Worm (Caenorhabditis elegans) whole organism, late embryonic: Measurements from ENCODE around the gene M151.10.

ENCODE experiments used
- C08G9.2 ChIP-seq: sonication (generic microtip); optimal IDR thresholded peaks from 2 replicates; lab custom pipeline; 2016; ENCODE audit warnings: mild to moderate bottlenecking, missing genetic modification characterization, moderate library complexity, missing compliant biosample characterization
- C38D4.7 ChIP-seq: fragments of 200-800 bp; sonication (Bioruptor generic); optimal IDR thresholded peaks from 2 replicates; lab custom pipeline; 2018; ENCODE audit warnings: mild to moderate bottlenecking, missing genetic modification characterization, moderate library complexity, missing compliant biosample characterization
- K09A11.1 ChIP-seq: sonication (generic microtip); optimal IDR thresholded peaks from 2 replicates; lab custom pipeline; 2017; ENCODE audit warnings: antibody characterized with exemption, mild to moderate bottlenecking, missing genetic modification characterization, missing compliant biosample characterization; ENCODE audit not compliant: insufficient read depth
- T23F11.4 ChIP-seq: fragments of 200-800 bp; sonication (Bioruptor generic); optimal IDR thresholded peaks from 2 replicates; lab custom pipeline; 2018; ENCODE audit warnings: mild to moderate bottlenecking, missing genetic modification characterization, missing compliant biosample characterization
- ahr-1 ChIP-seq: sonication (generic microtip); optimal IDR thresholded peaks from 2 replicates; lab custom pipeline; 2016; ENCODE audit warnings: missing genetic modification characterization, missing compliant biosample characterization
- ama-1 ChIP-seq: fragments of 150-350 bp; optimal IDR thresholded peaks from 2 replicates; lab custom pipeline; 2014
- ceh-18 ChIP-seq: sonication (generic microtip); optimal IDR thresholded peaks from 2 replicates; lab custom pipeline; 2016; ENCODE audit warnings: missing genetic modification characterization, missing compliant biosample characterization
- ceh-2 ChIP-seq: sonication (generic microtip); optimal IDR thresholded peaks from 2 replicates; lab custom pipeline; 2016; ENCODE audit warnings: missing genotype, missing genetic modification characterization, missing compliant biosample characterization
- ceh-22 ChIP-seq: sonication (generic microtip); optimal IDR thresholded peaks from 2 replicates; lab custom pipeline; 2017; ENCODE audit warnings: missing biosample characterization, missing genetic modification characterization
- ceh-30 ChIP-seq: fragments of 150-350 bp; optimal IDR thresholded peaks from 2 replicates; lab custom pipeline; 2014; ENCODE audit warnings: missing biosample characterization, missing genetic modification characterization
- ceh-34 ChIP-seq: sonication (generic microtip); optimal IDR thresholded peaks from 2 replicates; lab custom pipeline; 2016; ENCODE audit warnings: mild to moderate bottlenecking, missing genetic modification characterization, missing compliant biosample characterization
- ceh-45 ChIP-seq: fragments of 200-800 bp; sonication (Bioruptor generic); IDR thresholded peaks from 2 replicates; pipeline ENCODE4 v1.3.6; 2022; ENCODE audit warnings: missing genetic modification reagents, missing genetic modification characterization, missing compliant biosample characterization
- ceh-48 ChIP-seq: sonication (generic microtip); optimal IDR thresholded peaks from 2 replicates; lab custom pipeline; 2016; ENCODE audit warnings: missing genetic modification characterization, inconsistent platforms, missing compliant biosample characterization
- ceh-6 ChIP-seq: fragments of 200-800 bp; sonication (Bioruptor generic); optimal IDR thresholded peaks from 2 replicates; lab custom pipeline; 2018; ENCODE audit warnings: mild to moderate bottlenecking, missing genetic modification characterization, missing compliant biosample characterization
- ceh-9 ChIP-seq: sonication (generic microtip); optimal IDR thresholded peaks from 2 replicates; lab custom pipeline; 2016; ENCODE audit warnings: mild to moderate bottlenecking, missing genetic modification characterization, inconsistent platforms, missing compliant biosample characterization
- dve-1 ChIP-seq: sonication (generic microtip); optimal IDR thresholded peaks from 2 replicates; lab custom pipeline; 2017; ENCODE audit warnings: antibody characterized with exemption, mild to moderate bottlenecking, missing genetic modification characterization, missing compliant biosample characterization
- ets-4 ChIP-seq: sonication (generic microtip); optimal IDR thresholded peaks from 2 replicates; lab custom pipeline; 2016; ENCODE audit warnings: missing genetic modification characterization, missing compliant biosample characterization
- eyg-1 ChIP-seq: sonication (generic microtip); optimal IDR thresholded peaks from 2 replicates; lab custom pipeline; 2016; ENCODE audit warnings: missing genotype, missing genetic modification characterization, missing compliant biosample characterization
- fax-1 ChIP-seq: sonication (generic microtip); optimal IDR thresholded peaks from 2 replicates; lab custom pipeline; 2016; ENCODE audit warnings: missing genotype, missing genetic modification characterization, missing compliant biosample characterization
- fkh-6 ChIP-seq: sonication (generic microtip); optimal IDR thresholded peaks from 2 replicates; lab custom pipeline; 2016; ENCODE audit warnings: missing genetic modification characterization, missing compliant biosample characterization
- hlh-30 ChIP-seq: sonication (generic microtip); optimal IDR thresholded peaks from 2 replicates; lab custom pipeline; 2017; ENCODE audit warnings: antibody characterized with exemption, missing genetic modification characterization, missing compliant biosample characterization; ENCODE audit not compliant: insufficient read depth
- lim-6 ChIP-seq: sonication (generic microtip); optimal IDR thresholded peaks from 2 replicates; lab custom pipeline; 2016; ENCODE audit warnings: missing genetic modification characterization, missing compliant biosample characterization
- mec-3 ChIP-seq: sonication (generic microtip); optimal IDR thresholded peaks from 2 replicates; lab custom pipeline; 2016; ENCODE audit warnings: borderline replicate concordance, missing genetic modification characterization, missing compliant biosample characterization
- nfya-1 ChIP-seq: sonication (generic microtip); optimal IDR thresholded peaks from 2 replicates; lab custom pipeline; 2017; ENCODE audit warnings: missing genetic modification characterization, mild to moderate bottlenecking, missing compliant biosample characterization, antibody characterized with exemption, moderate library complexity
- odd-2 ChIP-seq: sonication (generic microtip); optimal IDR thresholded peaks from 2 replicates; lab custom pipeline; 2017; ENCODE audit warnings: antibody characterized with exemption, mild to moderate bottlenecking, missing genetic modification characterization, missing compliant biosample characterization
- pat-9 ChIP-seq: fragments of 200-800 bp; sonication (Bioruptor generic); optimal IDR thresholded peaks from 2 replicates; lab custom pipeline; 2018; ENCODE audit warnings: mild to moderate bottlenecking, missing genetic modification characterization, moderate library complexity, missing compliant biosample characterization
- pax-1 ChIP-seq: fragments of 150-350 bp; optimal IDR thresholded peaks from 2 replicates; lab custom pipeline; 2014; ENCODE audit warnings: missing biosample characterization, missing genetic modification characterization
- pha-2 ChIP-seq: sonication (generic microtip); optimal IDR thresholded peaks from 2 replicates; lab custom pipeline; 2017; ENCODE audit warnings: mild to moderate bottlenecking, missing genetic modification characterization, missing compliant biosample characterization
- pqm-1 ChIP-seq: sonication (generic microtip); optimal IDR thresholded peaks from 2 replicates; lab custom pipeline; 2016; ENCODE audit warnings: missing genetic modification characterization, missing compliant biosample characterization
- pros-1 ChIP-seq: fragments of 150-350 bp; optimal IDR thresholded peaks from 2 replicates; lab custom pipeline; 2014; ENCODE audit warnings: missing biosample characterization, missing genetic modification reagents, missing genetic modification characterization
- ref-2 ChIP-seq: sonication (generic microtip); optimal IDR thresholded peaks from 2 replicates; lab custom pipeline; 2016; ENCODE audit warnings: missing genetic modification characterization, missing compliant biosample characterization
- sox-2 ChIP-seq: fragments of 200-800 bp; sonication (Bioruptor generic); IDR thresholded peaks from 2 replicates; pipeline ENCODE4 v1.3.6; 2022; ENCODE audit warnings: missing genetic modification reagents, missing genetic modification characterization, missing compliant biosample characterization
- syd-9 ChIP-seq: sonication (generic microtip); optimal IDR thresholded peaks from 2 replicates; lab custom pipeline; 2016; ENCODE audit warnings: mild to moderate bottlenecking, missing genetic modification characterization, moderate library complexity, missing compliant biosample characterization
- tbx-7 ChIP-seq: sonication (generic microtip); optimal IDR thresholded peaks from 2 replicates; lab custom pipeline; 2016; ENCODE audit warnings: missing genotype, missing genetic modification characterization, missing compliant biosample characterization
- unc-3 ChIP-seq, 2 experiments: fragments of 200-800 bp in 1 of 2; sonication (Bioruptor generic) in 1 of 2; sonication (generic microtip) in 1 of 2; conservative IDR thresholded peaks in 1 of 2; optimal IDR thresholded peaks in 1 of 2; 2 replicates each; pipeline versions ENCODE4 v1.3.6 to Lab custom; 2016 to 2022; ENCODE audit warnings: missing compliant biosample characterization in 2 of 2, missing genetic modification characterization in 2 of 2, missing genetic modification reagents in 1 of 2
- unc-42 ChIP-seq: sonication (generic microtip); optimal IDR thresholded peaks from 2 replicates; lab custom pipeline; 2016; ENCODE audit warnings: missing genotype, missing genetic modification characterization, missing compliant biosample characterization
- unc-55 ChIP-seq: sonication (generic microtip); optimal IDR thresholded peaks from 2 replicates; lab custom pipeline; 2017; ENCODE audit warnings: missing biosample characterization, missing genetic modification reagents, missing genetic modification characterization
- unc-86 ChIP-seq: sonication (generic microtip); optimal IDR thresholded peaks from 2 replicates; lab custom pipeline; 2016; ENCODE audit warnings: missing genetic modification characterization, missing compliant biosample characterization

The M151.10 gene

DNA sequence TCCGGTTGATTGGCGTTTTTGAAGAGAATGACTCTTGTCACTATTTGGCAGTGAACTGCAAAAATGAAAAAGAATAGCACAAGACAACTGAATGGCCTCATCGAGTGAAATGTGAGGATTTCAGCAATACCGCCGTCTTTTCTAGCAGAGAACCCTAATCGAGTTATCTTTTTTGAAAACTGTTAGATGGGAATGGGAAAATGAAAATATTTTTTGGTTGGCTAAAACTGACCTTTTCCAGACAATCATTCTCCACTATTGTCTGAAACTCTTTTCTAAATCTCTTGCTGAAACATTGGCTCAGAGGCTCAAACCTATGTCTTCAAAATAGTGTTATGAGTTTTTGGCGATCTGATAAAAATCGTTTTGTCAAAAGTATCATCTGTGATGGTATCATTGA is at the start of gene M151.10:
Gene M151.10 (minus strand): TSS at position 101 of the 400 bp plus-strand sequence.
- TF ChIP-seq mec-3 (tag; lab: Kevin White, UChicago) (no peak), C38D4.7 (GFP tag; lab: Kevin White, UChicago) (no peak), syd-9 (tag; lab: Kevin White, UChicago) (no peak), ceh-45 (no peak), unc-3 (GFP tag; conservative IDR thresholded peaks at IDR 0.05; lab: Robert Waterston, UW) (no peak), unc-3 (tag; optimal IDR thresholded peaks at IDR 0.05; lab: Kevin White, UChicago) (no peak), pax-1 (tag; lab: Kevin White, UChicago) (no peak), pqm-1 (tag; lab: Kevin White, UChicago) (no peak), eyg-1 (no peak), sox-2 (GFP tag; lab: Robert Waterston, UW) (no peak), T23F11.4 (GFP tag; lab: Kevin White, UChicago) (no peak), tbx-7 (tag; lab: Kevin White, UChicago) (no peak), ama-1 (lab: Kevin White, UChicago) (no peak), ets-4 (tag; lab: Kevin White, UChicago) (no peak), nfya-1 (tag; lab: Kevin White, UChicago) (no peak), unc-55 (no peak), ceh-22 (tag; lab: Kevin White, UChicago) (no peak), dve-1 (tag; lab: Kevin White, UChicago) (no peak), ceh-48 (tag; lab: Kevin White, UChicago) (no peak), pros-1 (no peak), fax-1 (tag; lab: Kevin White, UChicago) (no peak)

DNA sequence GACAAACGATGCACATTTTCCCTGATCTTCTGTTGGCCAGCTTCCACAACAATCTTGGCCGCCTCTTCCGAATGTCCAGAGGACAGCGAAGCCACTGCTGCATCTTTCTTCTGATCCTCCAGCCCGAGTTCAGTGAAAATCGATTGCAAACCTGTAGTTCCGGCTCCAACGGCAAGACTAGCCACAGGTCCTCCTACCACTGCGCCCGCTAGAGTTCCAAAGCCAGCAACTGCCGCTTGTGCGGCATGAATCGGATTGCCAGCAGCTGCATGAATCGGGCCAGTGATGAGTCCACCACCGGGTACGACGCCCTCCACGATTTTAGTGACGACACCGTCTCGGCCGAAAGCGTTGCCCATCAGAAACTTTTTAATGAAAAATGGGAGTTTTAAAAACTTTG is 48.2 kb upstream of the M151.10 start, which contains the start of gene ifas-1:
Gene ifas-1 (minus strand): TSS at position 387 of the 400 bp plus-strand sequence.
- no peak for TF ChIP-seq pat-9 (tag; lab: Kevin White, UChicago)
- TF ChIP-seq unc-42: no peak
- TF ChIP-seq nfya-1 (tag; lab: Kevin White, UChicago): no peak
- no peak for TF ChIP-seq pax-1 (tag; lab: Kevin White, UChicago)
- TF ChIP-seq lim-6 (tag; lab: Kevin White, UChicago): no peak
- no peak for TF ChIP-seq T23F11.4 (GFP tag; lab: Kevin White, UChicago)
- TF ChIP-seq ref-2 (tag; lab: Kevin White, UChicago): no peak
- TF ChIP-seq K09A11.1 (tag; lab: Kevin White, UChicago): no peak
- no peak for TF ChIP-seq ahr-1 (tag; lab: Kevin White, UChicago)
- TF ChIP-seq fkh-6: no peak
- no peak for TF ChIP-seq ceh-6
- no peak for TF ChIP-seq ceh-9 (tag; lab: Kevin White, UChicago)
- no peak for TF ChIP-seq unc-3 (GFP tag; conservative IDR thresholded peaks at IDR 0.05; lab: Robert Waterston, UW)
- no peak for TF ChIP-seq unc-3 (tag; optimal IDR thresholded peaks at IDR 0.05; lab: Kevin White, UChicago)
- TF ChIP-seq mec-3 (tag; lab: Kevin White, UChicago): no peak

DNA sequence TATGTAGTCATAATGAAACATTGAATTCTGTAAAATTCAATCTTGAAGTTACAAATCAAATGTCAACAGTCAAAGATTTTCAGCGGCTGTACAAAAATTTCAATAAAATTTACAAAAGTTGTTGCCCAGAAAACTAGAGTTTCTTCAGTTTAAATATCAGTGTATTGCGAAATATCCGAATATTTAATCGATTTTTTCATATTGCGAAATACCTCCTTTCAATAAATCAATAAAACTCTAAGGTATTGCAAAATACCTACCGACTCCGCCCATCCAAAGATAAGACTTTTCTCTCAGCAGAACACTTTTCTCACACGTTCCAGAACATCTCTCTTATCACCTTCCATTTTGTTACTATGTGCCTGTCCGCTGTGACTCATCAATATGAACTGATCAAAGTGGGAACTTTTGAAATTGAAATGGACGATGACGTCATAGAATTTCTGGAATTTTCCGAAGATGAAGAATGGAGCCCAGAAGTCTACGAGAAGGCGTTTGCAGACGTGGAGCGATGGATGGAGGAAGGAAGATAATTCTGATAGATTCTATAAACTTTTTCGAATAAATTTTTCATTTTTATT is 44.5 kb upstream of the M151.10 start:
- TF ChIP-seq unc-86 (tag; lab: Kevin White, UChicago) (no peak), ceh-2 (tag; lab: Kevin White, UChicago) (no peak), C08G9.2 (tag; lab: Kevin White, UChicago) (no peak), ceh-22 (tag; lab: Kevin White, UChicago) (no peak), ceh-34 (tag; lab: Kevin White, UChicago) (no peak), ceh-30 (tag; lab: Kevin White, UChicago) (no peak)
- TF ChIP-seq, all 69 proteins: peak for 0

DNA sequence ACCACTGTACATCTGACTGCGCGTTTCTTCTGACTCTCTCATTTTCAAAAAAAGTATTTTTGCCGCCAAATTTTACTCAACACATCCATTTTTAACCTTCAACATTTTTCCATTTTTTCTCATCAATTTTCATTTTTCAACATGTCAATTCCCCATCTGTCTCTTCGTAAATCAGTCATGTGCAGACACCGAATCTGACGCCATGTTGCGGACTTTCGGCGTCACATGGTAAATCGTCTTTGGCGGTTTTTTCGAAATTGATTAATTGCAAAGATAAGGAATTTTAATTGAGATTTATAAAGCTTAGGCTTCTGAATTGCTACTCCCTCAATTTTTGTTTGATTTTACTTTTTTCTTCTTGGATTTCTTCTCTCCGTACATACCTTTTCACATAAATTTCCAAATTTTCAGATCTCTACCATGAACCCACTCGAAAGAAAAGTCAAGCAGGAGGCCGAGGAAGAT is 42.7 kb upstream of the M151.10 start, which contains the start of gene F19B10.1:
Gene F19B10.1 (plus strand): TSS at position 415 of the 465 bp plus-strand sequence.
- peak; percentile 11 for TF ChIP-seq ceh-18 (tag; lab: Kevin White, UChicago)
- no peak for TF ChIP-seq pha-2 (tag; lab: Kevin White, UChicago)
- peak; percentile 94 for TF ChIP-seq hlh-30
- peak; percentile 14 for TF ChIP-seq unc-42
- no peak for TF ChIP-seq odd-2
- TF ChIP-seq nfya-1 (tag; lab: Kevin White, UChicago): peak; percentile 39
- TF ChIP-seq unc-55: peak; percentile 62
- TF ChIP-seq, all 69 proteins: peak for 5
